Worm (Caenorhabditis elegans): ENCODE results near the gene pals-23.

ce11 chrIII:164775-165174 lies 40.2 kb downstream of the pals-23 start, which contains the start of gene F40G9.8:
- TF ChIP-seq fkh-10 (GFP tag; optimal IDR thresholded peaks at IDR 0.05): no peak
- no peak for TF ChIP-seq K09A11.1 (tag; optimal IDR thresholded peaks at IDR 0.05; ENCODE audit: insufficient read depth)

Measured in whole organism, late embryonic.